Worm (Caenorhabditis elegans) whole organism, late embryonic: Measurements from ENCODE around the gene tmem-258.

Source experiments
- ama-1 ChIP-seq: fragments of 150-350 bp; optimal IDR thresholded peaks from 2 replicates; lab custom pipeline; 2014
- ceh-2 ChIP-seq: sonication (generic microtip); optimal IDR thresholded peaks from 2 replicates; lab custom pipeline; 2016; ENCODE audit warnings: missing genotype, missing genetic modification characterization, missing compliant biosample characterization
- ceh-22 ChIP-seq: sonication (generic microtip); optimal IDR thresholded peaks from 2 replicates; lab custom pipeline; 2017; ENCODE audit warnings: missing biosample characterization, missing genetic modification characterization
- ceh-34 ChIP-seq: sonication (generic microtip); optimal IDR thresholded peaks from 2 replicates; lab custom pipeline; 2016; ENCODE audit warnings: mild to moderate bottlenecking, missing genetic modification characterization, missing compliant biosample characterization
- ceh-48 ChIP-seq: sonication (generic microtip); optimal IDR thresholded peaks from 2 replicates; lab custom pipeline; 2016; ENCODE audit warnings: missing genetic modification characterization, inconsistent platforms, missing compliant biosample characterization
- ceh-6 ChIP-seq: fragments of 200-800 bp; sonication (Bioruptor generic); optimal IDR thresholded peaks from 2 replicates; lab custom pipeline; 2018; ENCODE audit warnings: mild to moderate bottlenecking, missing genetic modification characterization, missing compliant biosample characterization
- elt-2 ChIP-seq: sonication (generic microtip); optimal IDR thresholded peaks from 2 replicates; lab custom pipeline; 2016; ENCODE audit warnings: missing genetic modification reagents, missing genetic modification characterization, missing compliant biosample characterization
- hlh-15 ChIP-seq: sonication (generic microtip); optimal IDR thresholded peaks from 2 replicates; lab custom pipeline; 2016; ENCODE audit warnings: missing genetic modification characterization, missing compliant biosample characterization
- hlh-30 ChIP-seq: sonication (generic microtip); optimal IDR thresholded peaks from 2 replicates; lab custom pipeline; 2017; ENCODE audit warnings: antibody characterized with exemption, missing genetic modification characterization, missing compliant biosample characterization; ENCODE audit not compliant: insufficient read depth
- nhr-11 ChIP-seq: fragments of 150-350 bp; optimal IDR thresholded peaks from 2 replicates; lab custom pipeline; 2014; ENCODE audit warnings: missing biosample characterization, missing genetic modification characterization
- sdc-2 ChIP-seq: sonication (generic microtip); optimal IDR thresholded peaks from 2 replicates; lab custom pipeline; 2016; ENCODE audit warnings: missing genotype, missing genetic modification characterization, missing compliant biosample characterization
- sox-2 ChIP-seq: fragments of 200-800 bp; sonication (Bioruptor generic); IDR thresholded peaks from 2 replicates; pipeline ENCODE4 v1.3.6; 2022; ENCODE audit warnings: missing genetic modification reagents, missing genetic modification characterization, missing compliant biosample characterization

DNA sequence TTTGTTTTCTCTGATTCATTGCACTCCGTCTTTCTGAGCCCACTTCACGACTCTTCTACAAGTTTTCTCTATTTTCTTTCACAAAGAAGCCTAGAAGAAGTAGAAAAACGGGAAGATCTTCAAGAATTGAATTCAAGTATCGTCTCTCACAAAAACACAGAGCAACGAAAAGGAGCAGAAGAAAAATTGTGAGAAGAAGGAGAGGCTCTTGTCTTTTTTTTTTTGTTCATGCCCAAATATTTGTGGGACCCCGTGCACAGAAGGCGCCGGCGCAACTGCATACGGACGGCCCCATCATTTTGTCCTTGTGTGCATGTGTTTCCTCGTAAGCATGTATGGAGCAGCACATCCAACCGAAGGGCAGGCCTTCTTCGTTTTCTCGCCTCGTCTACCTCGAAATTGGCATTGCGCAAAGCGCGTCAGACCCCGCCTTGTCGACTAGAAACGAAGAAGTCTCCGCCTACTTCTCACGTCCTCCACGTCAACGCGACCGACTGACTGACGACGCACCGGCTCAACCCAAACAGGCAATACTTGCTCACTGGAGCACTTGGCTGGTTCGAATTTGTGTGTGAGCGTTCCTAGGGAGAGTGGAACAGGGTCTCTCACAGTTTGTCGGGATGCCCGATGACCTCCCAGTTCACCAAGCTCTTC, 43.7 kb downstream of the tmem-258 start:
- TF ChIP-seq hlh-15 (tag; lab: Kevin White, UChicago) (no peak), ceh-48 (tag; lab: Kevin White, UChicago) (no peak), sdc-2 (tag; lab: Kevin White, UChicago) (no peak), ama-1 (no peak), elt-2 (tag; lab: Kevin White, UChicago) (no peak), nhr-11 (tag; lab: Kevin White, UChicago) (no peak), ceh-34 (no peak), sox-2 (GFP tag; lab: Robert Waterston, UW) (no peak), ceh-22 (tag; lab: Kevin White, UChicago) (no peak), ceh-6 (GFP tag; lab: Kevin White, UChicago) (no peak), hlh-30 (tag; lab: Kevin White, UChicago) (no peak), ceh-2 (no peak)
